Fruit fly (Drosophila melanogaster): ENCODE data around the gene sordd2.

sordd2 gene

DNA sequence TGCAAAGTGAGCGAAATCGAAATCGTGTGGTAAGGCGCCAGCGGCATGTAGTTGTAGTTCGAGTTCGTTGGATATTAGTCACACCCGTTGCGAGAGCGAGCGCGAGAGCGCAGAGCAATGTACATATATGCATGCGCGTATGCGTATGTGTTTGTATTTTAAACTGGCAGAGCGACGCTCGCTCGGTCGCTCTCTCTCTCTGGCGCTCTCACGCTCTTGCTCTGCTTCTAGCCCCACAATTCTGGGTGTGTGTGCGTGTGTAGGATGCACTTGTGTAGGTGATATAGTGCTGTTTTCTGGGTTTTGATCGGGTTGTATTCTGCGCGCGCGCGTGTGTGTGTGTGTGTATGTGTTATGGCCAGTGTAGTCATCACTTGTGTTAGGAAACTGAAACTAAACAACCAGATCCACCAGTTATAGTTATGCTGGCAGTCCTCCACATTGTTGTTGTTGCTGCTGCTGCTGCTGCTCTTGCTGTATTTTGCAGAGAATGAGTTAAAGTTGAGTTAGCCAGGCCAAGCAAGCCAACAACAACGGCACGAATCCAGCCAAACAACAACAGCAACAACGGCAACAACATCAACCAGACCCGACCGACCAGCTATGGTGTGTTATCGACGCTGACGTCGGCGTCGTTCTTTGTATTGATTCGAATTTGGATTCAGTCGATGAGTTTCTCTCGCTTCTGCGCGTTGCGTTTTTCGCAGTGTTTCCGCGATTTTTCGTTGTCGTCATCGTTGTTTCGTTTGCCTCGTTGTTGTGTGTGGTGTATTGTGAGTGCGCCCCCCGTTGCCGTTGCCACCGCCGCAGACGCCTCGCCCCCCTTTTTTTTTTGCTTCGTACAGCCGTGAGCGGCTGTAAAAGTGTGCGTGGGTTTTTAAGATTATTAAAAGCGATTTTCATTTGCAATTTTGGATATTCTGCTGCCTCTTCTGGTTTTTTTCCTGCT is 13.0 kb upstream of the sordd2 start (continued):
- TF ChIP-seq Mio (GFP tag; optimal IDR thresholded peaks at IDR 0.05): no peak
- peak; percentile 22 for TF ChIP-seq CG32264 (GFP tag; optimal IDR thresholded peaks at IDR 0.05)

dm6 chrX:15809255-15809654 is 10.3 kb upstream of the sordd2 start, which contains the start of gene CG8509:
Gene CG8509 (plus strand): TSS chrX:15809555.
- TF ChIP-seq woc (GFP tag; optimal IDR thresholded peaks at IDR 0.05) (no peak), CG32264 (GFP tag; optimal IDR thresholded peaks at IDR 0.05) (no peak), Hr78 (GFP tag; optimal IDR thresholded peaks at IDR 0.05) (no peak), dsf (GFP tag; optimal IDR thresholded peaks at IDR 0.05; ENCODE audit: borderline replicate concordance) (no peak), jim (GFP tag; optimal IDR thresholded peaks at IDR 0.05) (no peak), GATAd (GFP tag; optimal IDR thresholded peaks at IDR 0.05) (no peak), Hr83 (GFP tag; optimal IDR thresholded peaks at IDR 0.05; ENCODE audit: poor library complexity, severe bottlenecking) (no peak), lola (GFP tag; optimal IDR thresholded peaks at IDR 0.05) (no peak), dl (GFP tag; optimal IDR thresholded peaks at IDR 0.05; ENCODE audit: insufficient read depth in 1 of 2, partially characterized antibody in 2 of 2) (no peak)

- no peak for TF ChIP-seq Mio (GFP tag; optimal IDR thresholded peaks at IDR 0.05)
Observed at dm6 chrX:15807915-15808314, 9.0 kb upstream of the sordd2 start.

dm6 chrX:15805523-15805922 is 6.6 kb upstream of the sordd2 start:
- no peak for TF ChIP-seq Vsx2 (GFP tag; optimal IDR thresholded peaks at IDR 0.05; ENCODE audit: partially characterized antibody)
- TF ChIP-seq Dif (GFP tag; optimal IDR thresholded peaks at IDR 0.05; ENCODE audit: partially characterized antibody): no peak
- TF ChIP-seq fru (GFP tag; optimal IDR thresholded peaks at IDR 0.05): no peak
- no peak for TF ChIP-seq tai (GFP tag; optimal IDR thresholded peaks at IDR 0.05)
- no peak for TF ChIP-seq lola (GFP tag; optimal IDR thresholded peaks at IDR 0.05)
- TF ChIP-seq dl (GFP tag; optimal IDR thresholded peaks at IDR 0.05; ENCODE audit: insufficient read depth in 1 of 2, partially characterized antibody in 2 of 2): no peak

DNA sequence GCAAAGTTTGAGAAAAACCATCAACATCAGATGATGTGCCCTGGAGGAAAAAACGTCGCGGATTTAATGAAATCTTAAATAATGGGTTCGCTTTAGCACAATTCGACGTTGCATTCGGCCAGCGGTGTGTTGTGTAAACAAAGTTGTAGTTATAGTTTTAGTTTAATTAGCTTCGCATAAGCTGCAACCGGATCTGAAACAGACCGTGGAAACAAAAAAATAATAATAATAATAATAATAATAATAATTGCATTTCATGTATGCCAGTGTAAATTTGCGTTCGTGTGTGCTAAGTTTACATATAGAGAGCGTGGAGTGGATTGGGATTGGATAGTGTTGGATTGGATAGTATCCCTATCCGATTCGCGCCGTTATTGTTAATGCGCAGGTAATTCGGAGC is 5.8 kb upstream of the sordd2 start:
- TF ChIP-seq ey (GFP tag; optimal IDR thresholded peaks at IDR 0.05) (no peak), Rel (GFP tag; optimal IDR thresholded peaks at IDR 0.05) (no peak), Rel (tag; optimal IDR thresholded peaks at IDR 0.05) (no peak), lola (GFP tag; optimal IDR thresholded peaks at IDR 0.05) (no peak), br (GFP tag; optimal IDR thresholded peaks at IDR 0.05) (no peak), sv (GFP tag; optimal IDR thresholded peaks at IDR 0.05) (no peak), Sp1 (GFP tag; optimal IDR thresholded peaks at IDR 0.05) (no peak), Hr78 (GFP tag; optimal IDR thresholded peaks at IDR 0.05) (no peak), foxo (GFP tag; optimal IDR thresholded peaks at IDR 0.05) (no peak), Dfd (GFP tag; optimal IDR thresholded peaks at IDR 0.05) (no peak), sage (GFP tag; optimal IDR thresholded peaks at IDR 0.05) (no peak), Hnf4 (GFP tag; optimal IDR thresholded peaks at IDR 0.05) (no peak), Dif (GFP tag; optimal IDR thresholded peaks at IDR 0.05; ENCODE audit: partially characterized antibody) (no peak), woc (GFP tag; optimal IDR thresholded peaks at IDR 0.05) (no peak)

- TF ChIP-seq brk (GFP tag; optimal IDR thresholded peaks at IDR 0.05) (peak; percentile 58), h (GFP tag; optimal IDR thresholded peaks at IDR 0.05) (no peak), Abd-B (GFP tag; optimal IDR thresholded peaks at IDR 0.05) (no peak), jim (GFP tag; optimal IDR thresholded peaks at IDR 0.05) (no peak), N (GFP tag; optimal IDR thresholded peaks at IDR 0.05) (no peak), Myc (optimal IDR thresholded peaks at IDR 0.05) (no peak), foxo (GFP tag; optimal IDR thresholded peaks at IDR 0.05) (no peak), fru (GFP tag; optimal IDR thresholded peaks at IDR 0.05) (peak; percentile 40), HLH106 (tag; optimal IDR thresholded peaks at IDR 0.05) (no peak), dl (GFP tag; optimal IDR thresholded peaks at IDR 0.05; ENCODE audit: insufficient read depth in 1 of 2, partially characterized antibody in 2 of 2) (peak in 1 of 2 experiments; percentile 24), Dif (GFP tag; optimal IDR thresholded peaks at IDR 0.05; ENCODE audit: partially characterized antibody) (peak; percentile 47), Dfd (GFP tag; optimal IDR thresholded peaks at IDR 0.05) (no peak), Rel (GFP tag; optimal IDR thresholded peaks at IDR 0.05) (peak; percentile 33), Rel (tag; optimal IDR thresholded peaks at IDR 0.05) (no peak), sage (GFP tag; optimal IDR thresholded peaks at IDR 0.05) (peak; percentile 51), woc (GFP tag; optimal IDR thresholded peaks at IDR 0.05) (peak; percentile 4)
Observed at dm6 chrX:15803764-15804563, 5.0 kb upstream of the sordd2 start, which contains the start of the genes PGRP-LE and sd. Gene PGRP-LE (minus strand): TSS chrX:15803880. Gene sd (plus strand): TSS chrX:15804370.

Data from whole organism, wandering third instar larva.